Fruit fly (Drosophila melanogaster) whole organism, prepupa: ENCODE measurements around the gene Ets21C.

Experiments used
- Blimp-1 ChIP-seq: fragments of 200-800 bp; sonication (Bioruptor generic); optimal IDR thresholded peaks from 3 replicates; lab custom pipeline; 2017; ENCODE audit warnings: missing biosample characterization, missing genetic modification characterization, mild to moderate bottlenecking, moderate library complexity, missing genetic modification reagents
- CG10669 ChIP-seq: fragments of 200-800 bp; sonication (Bioruptor generic); optimal IDR thresholded peaks from 3 replicates; lab custom pipeline; 2018; ENCODE audit warnings: missing biosample characterization, mild to moderate bottlenecking, missing genetic modification characterization, moderate library complexity
- CG11294 ChIP-seq: fragments of 200-800 bp; sonication (Bioruptor generic); IDR thresholded peaks from 2 replicates; pipeline ENCODE4 v1.3.6; 2022; ENCODE audit warnings: missing biosample characterization, missing genetic modification characterization
- CG11762 ChIP-seq: fragments of 200-800 bp; sonication (Bioruptor generic); optimal IDR thresholded peaks from 3 replicates; lab custom pipeline; 2016; ENCODE audit warnings: missing biosample characterization, missing genetic modification characterization; ENCODE audit not compliant: insufficient read depth
- CG11902 ChIP-seq: fragments of 200-800 bp; sonication (Bioruptor generic); optimal IDR thresholded peaks from 3 replicates; lab custom pipeline; 2016; ENCODE audit warnings: missing biosample characterization, missing genetic modification characterization
- CG15336 ChIP-seq: fragments of 200-800 bp; sonication (Bioruptor generic); IDR thresholded peaks from 2 replicates; pipeline ENCODE4 v1.3.6; 2022; ENCODE audit warnings: missing biosample characterization, missing genetic modification characterization
- CG1621 ChIP-seq: fragments of 200-800 bp; sonication (Bioruptor generic); optimal IDR thresholded peaks from 3 replicates; lab custom pipeline; 2018; ENCODE audit warnings: missing biosample characterization, mild to moderate bottlenecking, missing genetic modification characterization
- CG16779 ChIP-seq: fragments of 200-800 bp; sonication (Bioruptor generic); optimal IDR thresholded peaks from 3 replicates; lab custom pipeline; 2017; ENCODE audit warnings: missing biosample characterization, mild to moderate bottlenecking, missing genetic modification characterization
- CG3032 ChIP-seq: fragments of 200-800 bp; optimal IDR thresholded peaks from 2 replicates; lab custom pipeline; 2019; ENCODE audit warnings: missing biosample characterization, mild to moderate bottlenecking, missing genetic modification characterization, moderate library complexity
- CG31627 ChIP-seq: fragments of 200-800 bp; sonication (Bioruptor generic); optimal IDR thresholded peaks from 3 replicates; lab custom pipeline; 2016; ENCODE audit warnings: missing biosample characterization, missing genetic modification characterization
- CG34406 ChIP-seq: fragments of 200-800 bp; sonication (Bioruptor generic); optimal IDR thresholded peaks from 3 replicates; lab custom pipeline; 2016; ENCODE audit warnings: missing biosample characterization, missing genetic modification characterization
- CG4318 ChIP-seq: fragments of 200-800 bp; sonication (Bioruptor generic); optimal IDR thresholded peaks from 3 replicates; lab custom pipeline; 2017; ENCODE audit warnings: missing biosample characterization, mild to moderate bottlenecking, missing genetic modification characterization
- CG6276 ChIP-seq: fragments of 200-800 bp; sonication (Bioruptor generic); optimal IDR thresholded peaks from 2 replicates; lab custom pipeline; 2017; ENCODE audit warnings: missing biosample characterization, mild to moderate bottlenecking, missing genetic modification characterization
- CG6792 ChIP-seq: fragments of 200-800 bp; sonication (Bioruptor generic); optimal IDR thresholded peaks from 3 replicates; lab custom pipeline; 2016; ENCODE audit warnings: missing biosample characterization, missing genetic modification characterization
- CG6808 ChIP-seq: fragments of 200-800 bp; sonication (Bioruptor generic); optimal IDR thresholded peaks from 3 replicates; lab custom pipeline; 2017; ENCODE audit warnings: missing biosample characterization, missing genetic modification characterization, mild to moderate bottlenecking, moderate library complexity, missing genetic modification reagents
- CG6854 ChIP-seq: fragments of 200-800 bp; sonication (Bioruptor generic); optimal IDR thresholded peaks from 2 replicates; lab custom pipeline; 2017; ENCODE audit warnings: missing biosample characterization, mild to moderate bottlenecking, missing genetic modification characterization
- CG7368 ChIP-seq: fragments of 200-800 bp; sonication (Bioruptor generic); optimal IDR thresholded peaks from 3 replicates; lab custom pipeline; 2016; ENCODE audit warnings: missing biosample characterization, missing genetic modification characterization
- CG8119 ChIP-seq: fragments of 200-800 bp; sonication (Bioruptor generic); IDR thresholded peaks from 3 replicates; pipeline ENCODE4 v1.3.6; 2022; ENCODE audit warnings: missing biosample characterization, missing genetic modification characterization
- CG8319 ChIP-seq: fragments of 200-800 bp; sonication (Bioruptor generic); optimal IDR thresholded peaks from 3 replicates; lab custom pipeline; 2016; ENCODE audit warnings: missing biosample characterization, missing genetic modification characterization
- CG8632 ChIP-seq: fragments of 200-800 bp; sonication (Bioruptor generic); optimal IDR thresholded peaks from 3 replicates; lab custom pipeline; 2016; ENCODE audit warnings: missing biosample characterization, missing genetic modification characterization
- CG9139 ChIP-seq: fragments of 200-800 bp; sonication (Bioruptor generic); optimal IDR thresholded peaks from 3 replicates; lab custom pipeline; 2017; ENCODE audit warnings: missing biosample characterization, mild to moderate bottlenecking, missing genetic modification characterization
- Eip75B ChIP-seq: fragments of 200-800 bp; sonication (Bioruptor generic); optimal IDR thresholded peaks from 3 replicates; lab custom pipeline; 2016; ENCODE audit warnings: missing biosample characterization, missing genetic modification characterization
- Eip78C ChIP-seq: fragments of 200-800 bp; sonication (Bioruptor generic); peaks from one replicate; lab custom pipeline; 2016; ENCODE audit warnings: missing biosample characterization, missing genetic modification characterization
- Ets96B ChIP-seq: fragments of 200-800 bp; optimal IDR thresholded peaks from 2 replicates; lab custom pipeline; 2019; ENCODE audit warnings: missing biosample characterization, mild to moderate bottlenecking, missing genetic modification characterization, moderate library complexity
- Gug ChIP-seq: fragments of 200-800 bp; sonication (Bioruptor generic); IDR thresholded peaks from 2 replicates; pipeline ENCODE4 v1.3.6; 2022; ENCODE audit warnings: missing biosample characterization, missing genetic modification characterization
- Hr38 ChIP-seq: sonication (Bioruptor generic); optimal IDR thresholded peaks from 2 replicates; lab custom pipeline; 2016; ENCODE audit warnings: missing biosample characterization, missing genetic modification characterization
- Hr39 ChIP-seq: fragments of 200-800 bp; sonication (Bioruptor generic); optimal IDR thresholded peaks from 2 replicates; lab custom pipeline; 2016; ENCODE audit warnings: missing biosample characterization, missing genetic modification characterization
- Hr4 ChIP-seq: fragments of 200-800 bp; sonication (Bioruptor generic); optimal IDR thresholded peaks from 3 replicates; lab custom pipeline; 2016; ENCODE audit warnings: missing biosample characterization, missing genetic modification characterization
- Lpt ChIP-seq: fragments of 200-800 bp; sonication (Bioruptor generic); optimal IDR thresholded peaks from 3 replicates; lab custom pipeline; 2016; ENCODE audit warnings: missing biosample characterization, missing genetic modification characterization
- Met ChIP-seq: fragments of 200-800 bp; sonication (Bioruptor generic); optimal IDR thresholded peaks from 3 replicates; lab custom pipeline; 2016; ENCODE audit warnings: missing biosample characterization, missing genetic modification characterization
- OdsH ChIP-seq: fragments of 200-800 bp; sonication (Bioruptor generic); optimal IDR thresholded peaks from 3 replicates; lab custom pipeline; 2016; ENCODE audit warnings: missing biosample characterization, missing genetic modification characterization
- Smox ChIP-seq: fragments of 200-800 bp; sonication (Bioruptor generic); optimal IDR thresholded peaks from 3 replicates; lab custom pipeline; 2016; ENCODE audit warnings: missing biosample characterization, missing genetic modification characterization
- Sox102F ChIP-seq: fragments of 200-800 bp; sonication (Bioruptor generic); optimal IDR thresholded peaks from 2 replicates; lab custom pipeline; 2016; ENCODE audit warnings: missing biosample characterization, mild to moderate bottlenecking, missing genetic modification characterization
- Sox14 ChIP-seq: fragments of 200-800 bp; sonication (Bioruptor generic); optimal IDR thresholded peaks from 3 replicates; lab custom pipeline; 2016; ENCODE audit warnings: missing biosample characterization, missing genetic modification characterization
- Sox15 ChIP-seq: fragments of 200-800 bp; sonication (Bioruptor generic); optimal IDR thresholded peaks from 3 replicates; lab custom pipeline; 2016; ENCODE audit warnings: missing biosample characterization, missing genetic modification characterization
- achi ChIP-seq: fragments of 200-800 bp; sonication (Bioruptor generic); optimal IDR thresholded peaks from 3 replicates; lab custom pipeline; 2016; ENCODE audit warnings: missing biosample characterization, missing genetic modification characterization
- acj6 ChIP-seq: fragments of 200-800 bp; sonication (Bioruptor generic); optimal IDR thresholded peaks from 3 replicates; lab custom pipeline; 2016; ENCODE audit warnings: missing biosample characterization, missing genetic modification characterization
- cyc ChIP-seq: fragments of 200-800 bp; sonication (Bioruptor generic); optimal IDR thresholded peaks from 3 replicates; lab custom pipeline; 2016; ENCODE audit warnings: missing biosample characterization, missing genetic modification characterization
- dsx ChIP-seq: fragments of 200-800 bp; optimal IDR thresholded peaks from 3 replicates; lab custom pipeline; 2019; ENCODE audit warnings: missing biosample characterization, mild to moderate bottlenecking, missing genetic modification characterization, moderate library complexity; ENCODE audit not compliant: poor library complexity, severe bottlenecking
- eg ChIP-seq: fragments of 200-800 bp; sonication (Bioruptor generic); IDR thresholded peaks from 3 replicates; pipeline ENCODE4 v1.3.6; 2022; ENCODE audit warnings: missing biosample characterization, missing genetic modification characterization
- fd59A ChIP-seq: fragments of 200-800 bp; sonication (Bioruptor generic); optimal IDR thresholded peaks from 2 replicates; lab custom pipeline; 2017; ENCODE audit warnings: missing biosample characterization, mild to moderate bottlenecking, missing genetic modification characterization, missing genetic modification reagents
- fd85E ChIP-seq: fragments of 200-800 bp; sonication (Bioruptor generic); optimal IDR thresholded peaks from 3 replicates; lab custom pipeline; 2016; ENCODE audit warnings: missing biosample characterization, missing genetic modification characterization
- fkh ChIP-seq: fragments of 200-800 bp; sonication (Bioruptor generic); optimal IDR thresholded peaks from 3 replicates; lab custom pipeline; 2017; ENCODE audit warnings: missing biosample characterization, mild to moderate bottlenecking, missing genetic modification characterization, moderate library complexity
- lz ChIP-seq: fragments of 200-800 bp; sonication (Bioruptor generic); optimal IDR thresholded peaks from 3 replicates; lab custom pipeline; 2016; ENCODE audit warnings: missing biosample characterization, missing genetic modification characterization
- net ChIP-seq: fragments of 200-800 bp; sonication (Bioruptor generic); optimal IDR thresholded peaks from 3 replicates; lab custom pipeline; 2016; ENCODE audit warnings: missing biosample characterization, missing genetic modification characterization
- pdm3 ChIP-seq: fragments of 200-800 bp; sonication (Bioruptor generic); optimal IDR thresholded peaks from 3 replicates; lab custom pipeline; 2016; ENCODE audit warnings: missing biosample characterization, missing genetic modification characterization
- salr ChIP-seq, 2 experiments: fragments of 200-800 bp; sonication (Bioruptor generic); optimal IDR thresholded peaks; 3 replicates each; lab custom pipeline; 2016 to 2018; ENCODE audit warnings: missing biosample characterization in 2 of 2, missing genetic modification characterization in 2 of 2, mild to moderate bottlenecking in 1 of 2
- spab ChIP-seq: fragments of 200-800 bp; sonication (Bioruptor generic); optimal IDR thresholded peaks from 2 replicates; lab custom pipeline; 2017; ENCODE audit warnings: missing biosample characterization, mild to moderate bottlenecking, missing genetic modification characterization, missing genetic modification reagents
- ss ChIP-seq, 2 experiments: fragments of 200-800 bp; sonication (Bioruptor generic); optimal IDR thresholded peaks; 2 replicates in 1 of 2; 3 replicates in 1 of 2; lab custom pipeline; 2017 to 2018; ENCODE audit warnings: mild to moderate bottlenecking in 2 of 2, missing biosample characterization in 2 of 2, missing genetic modification characterization in 2 of 2, moderate library complexity in 1 of 2
- svp ChIP-seq: fragments of 200-800 bp; sonication (Bioruptor generic); peaks from one replicate; lab custom pipeline; 2016; ENCODE audit warnings: missing biosample characterization, missing genetic modification characterization
- topi ChIP-seq: fragments of 200-800 bp; sonication (Bioruptor generic); optimal IDR thresholded peaks from 3 replicates; lab custom pipeline; 2016; ENCODE audit warnings: missing biosample characterization, missing genetic modification characterization
- vri ChIP-seq: fragments of 200-800 bp; sonication (Bioruptor generic); optimal IDR thresholded peaks from 3 replicates; lab custom pipeline; 2016; ENCODE audit warnings: missing biosample characterization, mild to moderate bottlenecking, missing genetic modification characterization

Ets21C gene

dm6 chr2L:552432-552929 is at the start of gene Ets21C:
Ets21C (minus strand) TSS chr2L:552923.
- TF ChIP-seq achi = peak; percentile 23
- no peak for TF ChIP-seq Hr38 (GFP tag; lab: Kevin White, UChicago)
- peak; percentile 71; the same call in 2 of the 3 replicates for TF ChIP-seq CG8119 (GFP tag; lab: Robert Waterston, UW)
- TF ChIP-seq Sox14 = no peak
- no peak for TF ChIP-seq vri (GFP tag; lab: Kevin White, UChicago)
- TF ChIP-seq Lpt (GFP tag; lab: Kevin White, UChicago) = peak; percentile 26
- TF ChIP-seq CG6808 (GFP tag; lab: Kevin White, UChicago) = peak; percentile 67
- peak; percentile 19 for TF ChIP-seq dsx (GFP tag; lab: Kevin White, UChicago)
- no peak for TF ChIP-seq salr (GFP tag; optimal IDR thresholded peaks at IDR 0.05; lab: Kevin White, UChicago)
- TF ChIP-seq CG8632 (GFP tag; lab: Kevin White, UChicago) = no peak
- TF ChIP-seq CG11762 (GFP tag; lab: Kevin White, UChicago) = no peak
- TF ChIP-seq CG6276 = no peak
- no peak for TF ChIP-seq Blimp-1 (GFP tag; lab: Kevin White, UChicago)
- no peak for TF ChIP-seq CG34406 (GFP tag; lab: Kevin White, UChicago)
- peak; percentile 64 for TF ChIP-seq CG9139 (GFP tag; lab: Kevin White, UChicago)
- no peak for TF ChIP-seq Sox15 (GFP tag; lab: Kevin White, UChicago)
- no peak for TF ChIP-seq CG8319 (GFP tag; lab: Kevin White, UChicago)
- TF ChIP-seq fd85E (GFP tag; lab: Kevin White, UChicago) = no peak
- TF ChIP-seq lz (GFP tag; lab: Kevin White, UChicago) = no peak
- TF ChIP-seq Smox (GFP tag; lab: Kevin White, UChicago) = no peak
- no peak for TF ChIP-seq OdsH (GFP tag; lab: Kevin White, UChicago)
- peak; percentile 82 for TF ChIP-seq Eip78C
- peak; percentile 90 for TF ChIP-seq svp (GFP tag; lab: Kevin White, UChicago)
- no peak for TF ChIP-seq CG7368
- TF ChIP-seq Gug (GFP tag; lab: Robert Waterston, UW) = no peak; the same call in 1 of the 2 replicates
- TF ChIP-seq fd59A (GFP tag; lab: Kevin White, UChicago) = no peak
- peak; percentile 48 for TF ChIP-seq Eip75B
- no peak for TF ChIP-seq CG6792 (GFP tag; lab: Kevin White, UChicago)
- no peak for TF ChIP-seq CG11902 (GFP tag; lab: Kevin White, UChicago)
- peak; percentile 21 for TF ChIP-seq topi (GFP tag; lab: Kevin White, UChicago)
- no peak for TF ChIP-seq CG10669 (GFP tag; lab: Kevin White, UChicago)
- no peak for TF ChIP-seq fkh (GFP tag; lab: Kevin White, UChicago)
- no peak for TF ChIP-seq Met (GFP tag; lab: Kevin White, UChicago)
- TF ChIP-seq CG4318 = no peak
- TF ChIP-seq cyc (GFP tag; lab: Kevin White, UChicago) = no peak
- no peak for TF ChIP-seq CG11294
- TF ChIP-seq CG31627 (GFP tag; lab: Kevin White, UChicago) = no peak
- peak; percentile 92 for TF ChIP-seq CG6854 (GFP tag; lab: Kevin White, UChicago)
- no peak for TF ChIP-seq spab (GFP tag; lab: Kevin White, UChicago)
- TF ChIP-seq pdm3 = no peak
- TF ChIP-seq eg (GFP tag; lab: Robert Waterston, UW) = peak; percentile 57; the same call in 1 of the 3 replicates
- TF ChIP-seq CG15336 = peak; percentile 63; the same call in 1 of the 2 replicates
- TF ChIP-seq CG16779 (tag; lab: Kevin White, UChicago) = peak; percentile 79
- TF ChIP-seq ss (GFP tag; optimal IDR thresholded peaks at IDR 0.05; lab: Kevin White, UChicago) = peak; percentile 45 to 59
- TF ChIP-seq acj6 = no peak
- no peak for TF ChIP-seq CG3032
- peak; percentile 39 for TF ChIP-seq net
- TF ChIP-seq Hr4 (GFP tag; lab: Kevin White, UChicago) = no peak
- TF ChIP-seq Ets96B (tag; lab: Kevin White, UChicago) = peak; percentile 6
- peak; percentile 62 for TF ChIP-seq CG1621
- TF ChIP-seq Sox102F = no peak
- TF ChIP-seq Hr39 = peak; percentile 23
